Worm (Caenorhabditis elegans): Measurements from ENCODE around the gene fbxb-3.

Gene fbxb-3

ce11 chrIV:11859995-11860605 lies 21.3 kb downstream of the fbxb-3 start, which contains the start of gene mob-1 (continued):
- TF ChIP-seq sptf-2 (GFP tag; optimal IDR thresholded peaks at IDR 0.05) (no peak), gei-17 (GFP tag; optimal IDR thresholded peaks at IDR 0.05) (no peak), F22D6.2 (tag; optimal IDR thresholded peaks at IDR 0.05) (no peak), F33H1.4 (GFP tag; IDR thresholded peaks at IDR 0.05) (no peak; the same call in 1 of the 2 replicates), hsf-1 (GFP tag; IDR thresholded peaks at IDR 0.05) (no peak), T07F8.4 (tag; optimal IDR thresholded peaks at IDR 0.05) (no peak), lin-54 (GFP tag; optimal IDR thresholded peaks at IDR 0.05) (peak; percentile 12), let-526 (GFP tag; IDR thresholded peaks at IDR 0.05) (no peak), D2030.7 (GFP tag; IDR thresholded peaks at IDR 0.05) (no peak), attf-5 (GFP tag; optimal IDR thresholded peaks at IDR 0.05) (peak; percentile 27), F10E7.11 (tag; optimal IDR thresholded peaks at IDR 0.05) (no peak), dpff-1 (tag; optimal IDR thresholded peaks at IDR 0.05) (no peak), B0019.2 (GFP tag; conservative IDR thresholded peaks at IDR 0.05) (no peak), lir-1 (GFP tag; conservative IDR thresholded peaks at IDR 0.05) (no peak), nfyb-1 (GFP tag; IDR thresholded peaks at IDR 0.05) (peak; percentile 47; the same call in 1 of the 2 replicates), F23B12.7 (tag; optimal IDR thresholded peaks at IDR 0.05; ENCODE audit: insufficient read depth) (no peak), athp-1 (tag; optimal IDR thresholded peaks at IDR 0.05) (no peak), F37B4.10 (GFP tag; IDR thresholded peaks at IDR 0.05) (no peak), tbx-9 (tag; optimal IDR thresholded peaks at IDR 0.05; ENCODE audit: borderline replicate concordance) (no peak), Y79H2A.3 (GFP tag; conservative IDR thresholded peaks at IDR 0.05) (no peak), dox-1 (GFP tag; IDR thresholded peaks at IDR 0.05) (peak; percentile 28; the same call in 1 of the 2 replicates), F57A8.1 (GFP tag; optimal IDR thresholded peaks at IDR 0.05) (no peak), ccch-3 (GFP tag; optimal IDR thresholded peaks at IDR 0.05) (no peak), hmg-20 (GFP tag; IDR thresholded peaks at IDR 0.05) (no peak), hrde-1 (tag; optimal IDR thresholded peaks at IDR 0.05; ENCODE audit: borderline replicate concordance) (peak; percentile 10), ztf-26 (tag; optimal IDR thresholded peaks at IDR 0.05) (no peak), lin-26 (GFP tag; IDR thresholded peaks at IDR 0.05) (peak; percentile 80), bed-1 (GFP tag; IDR thresholded peaks at IDR 0.05) (no peak), efl-1 (GFP tag; optimal IDR thresholded peaks at IDR 0.05) (no peak), unc-130 (GFP tag; optimal IDR thresholded peaks at IDR 0.05) (peak; percentile 36), die-1 (tag; optimal IDR thresholded peaks at IDR 0.05) (no peak), ztf-28 (GFP tag; IDR thresholded peaks at IDR 0.05) (no peak), mcd-1 (GFP tag; IDR thresholded peaks at IDR 0.05) (peak; percentile 47), mel-28 (tag; optimal IDR thresholded peaks at IDR 0.05; ENCODE audit: borderline replicate concordance) (no peak), ekl-4 (GFP tag; IDR thresholded peaks at IDR 0.05) (no peak), lin-40 (tag; optimal IDR thresholded peaks at IDR 0.05) (no peak), ztf-22 (GFP tag; optimal IDR thresholded peaks at IDR 0.05) (no peak), snpc-4 (GFP tag; optimal IDR thresholded peaks at IDR 0.05) (no peak), snpc-4 (tag; optimal IDR thresholded peaks at IDR 0.05) (no peak), F55B11.4 (tag; optimal IDR thresholded peaks at IDR 0.05; ENCODE audit: borderline replicate concordance, insufficient read depth) (no peak), pbrm-1 (GFP tag; IDR thresholded peaks at IDR 0.05) (0 out of 2 replicates have a peak, but pooled peaks have one; percentile 43), atf-7 (tag; optimal IDR thresholded peaks at IDR 0.05) (no peak), aptf-3 (GFP tag; IDR thresholded peaks at IDR 0.05) (0 out of 2 replicates have a peak, but pooled peaks have one; percentile 8), cebp-1 (GFP tag; IDR thresholded peaks at IDR 0.05) (no peak), cebp-1 (tag; optimal IDR thresholded peaks at IDR 0.05) (peak; percentile 53), ztf-25 (GFP tag; IDR thresholded peaks at IDR 0.05) (no peak), chd-7 (tag; optimal IDR thresholded peaks at IDR 0.05) (no peak), nfya-2 (GFP tag; IDR thresholded peaks at IDR 0.05) (no peak), B0261.1 (tag; optimal IDR thresholded peaks at IDR 0.05) (no peak)
